Fruit fly (Drosophila melanogaster): ENCODE measurements around the gene CG7907.

Gene CG7907

dm6 chr3R:21440102-21440501 lies 36.6 kb downstream of the CG7907 start:
- TF ChIP-seq CG8478 (optimal IDR thresholded peaks at IDR 0.05) (no peak), CTCF (optimal IDR thresholded peaks at IDR 0.05) (no peak)

dm6 chr3R:21440760-21441159 lies 37.2 kb downstream of the CG7907 start:
- TF ChIP-seq CTCF (optimal IDR thresholded peaks at IDR 0.05) = no peak
- no peak for TF ChIP-seq CG8478 (optimal IDR thresholded peaks at IDR 0.05)

dm6 chr3R:21445327-21445726 lies 41.8 kb downstream of the CG7907 start:
- TF ChIP-seq CTCF (optimal IDR thresholded peaks at IDR 0.05) = no peak
- TF ChIP-seq CG8478 (optimal IDR thresholded peaks at IDR 0.05) = no peak

dm6 chr3R:21446334-21446733 lies 42.8 kb downstream of the CG7907 start, which contains the start of gene lbe:
lbe (minus strand) TSS chr3R:21446537.
- TF ChIP-seq CG8478 (optimal IDR thresholded peaks at IDR 0.05) (no peak), CTCF (optimal IDR thresholded peaks at IDR 0.05) (peak; percentile 60 to 66)

DNA sequence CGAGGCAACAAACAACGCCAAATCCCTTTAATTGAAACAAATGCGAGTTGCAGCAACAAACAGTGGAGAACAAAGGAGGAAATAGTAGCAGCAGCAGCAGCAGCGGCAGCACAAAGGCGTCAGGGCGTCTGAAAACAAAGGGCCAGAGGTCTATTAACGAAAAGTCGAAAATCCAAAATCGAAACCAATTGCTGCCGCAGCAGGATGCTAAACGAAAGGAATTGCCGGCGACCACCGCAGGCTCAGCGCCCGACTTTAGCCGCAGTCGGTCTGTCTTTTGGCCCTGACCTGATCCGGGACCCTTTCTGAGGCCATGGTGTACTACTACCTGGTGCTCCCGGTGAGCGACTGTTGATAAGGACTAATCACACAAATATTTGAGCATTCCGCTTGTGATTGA lies 44.1 kb downstream of the CG7907 start:
- no peak for TF ChIP-seq CG8478 (optimal IDR thresholded peaks at IDR 0.05)
- no peak for TF ChIP-seq CTCF (optimal IDR thresholded peaks at IDR 0.05)

dm6 chr3R:21452108-21452507 lies 48.6 kb downstream of the CG7907 start:
- TF ChIP-seq CG8478 (optimal IDR thresholded peaks at IDR 0.05) = no peak
- TF ChIP-seq CTCF (optimal IDR thresholded peaks at IDR 0.05) = no peak
